Worm (Caenorhabditis elegans): ENCODE data around the gene bgnt-1.5.

DNA sequence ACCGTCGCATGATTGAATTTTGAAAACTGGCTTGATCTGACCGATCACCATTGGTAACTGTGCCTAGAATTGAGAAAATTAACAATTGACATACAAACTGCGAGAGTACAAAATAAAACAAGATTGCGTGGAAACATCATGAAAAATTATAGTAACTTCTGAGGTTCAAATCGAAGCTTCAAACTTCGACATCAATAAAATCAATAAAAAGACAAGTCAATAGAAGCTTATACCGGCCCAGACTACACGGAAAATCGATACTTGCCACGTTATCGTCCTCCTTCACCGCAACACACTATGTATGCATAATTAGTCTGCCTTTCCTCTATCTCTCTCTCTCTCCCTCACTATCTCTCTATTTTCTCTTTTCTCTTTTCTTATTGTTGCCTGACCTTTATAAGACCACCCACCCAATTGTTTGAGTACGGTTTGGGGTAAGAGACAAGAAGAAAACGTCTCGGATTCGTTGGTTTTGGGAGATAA is 5.5 kb downstream of the bgnt-1.5 start, which contains the start of gene skr-21:
- no peak for TF ChIP-seq dao-5 (tag; optimal IDR thresholded peaks at IDR 0.05)
- TF ChIP-seq him-1 (tag; optimal IDR thresholded peaks at IDR 0.05) = no peak
- no peak for TF ChIP-seq W03F9.2 (tag; optimal IDR thresholded peaks at IDR 0.05)

All from whole organism, L4/young adult.